Worm (Caenorhabditis elegans): Measurements from ENCODE around the gene dss-1.

dss-1 gene

DNA sequence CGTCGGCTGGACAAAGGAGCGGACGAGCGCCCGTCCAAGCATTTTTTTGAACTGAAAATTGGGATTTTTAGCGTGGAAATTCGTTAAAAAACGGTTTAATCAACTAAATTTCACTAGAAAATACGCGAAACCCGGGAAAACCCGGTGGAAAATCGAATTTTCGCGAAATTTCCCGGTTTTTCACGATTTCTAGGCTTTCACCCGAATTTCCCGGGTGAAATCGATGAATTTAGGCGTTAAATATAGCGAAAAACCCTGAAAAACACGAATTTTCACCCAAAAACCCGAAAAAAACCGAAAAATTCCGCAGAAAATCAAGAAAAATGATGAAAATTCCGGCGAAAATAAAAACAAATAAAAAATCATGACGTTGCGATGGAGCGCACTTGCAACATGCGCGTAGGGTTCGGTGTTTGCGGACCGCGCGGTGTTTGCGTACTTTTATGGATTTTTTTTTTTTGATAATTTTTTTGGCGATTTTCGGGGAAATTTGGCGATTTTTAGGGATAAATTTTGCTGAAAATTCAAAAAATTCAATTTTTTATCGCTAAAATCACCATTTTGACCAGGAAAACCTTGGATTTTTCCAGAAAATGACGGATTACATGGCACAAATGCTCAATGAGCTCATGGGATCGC is 6.0 kb upstream of the dss-1 start, which contains the start of the genes mrpl-45 and Y119D3B.12 (continued):
- TF ChIP-seq daf-12 (tag; optimal IDR thresholded peaks at IDR 0.05) (no peak), tra-1 (GFP tag; IDR thresholded peaks at IDR 0.05) (peak; percentile 44; the same call in 1 of the 2 replicates), duxl-1 (tag; optimal IDR thresholded peaks at IDR 0.05; ENCODE audit: poor library complexity) (peak; percentile 51), nhr-11 (tag; optimal IDR thresholded peaks at IDR 0.05) (peak; percentile 22), aha-1 (tag) (peak; percentile 38), nhr-102 (tag; optimal IDR thresholded peaks at IDR 0.05) (peak; percentile 54), ceh-20 (GFP tag; IDR thresholded peaks at IDR 0.05) (0 out of 2 replicates have a peak, but pooled peaks have one; percentile 18), ceh-28 (tag; optimal IDR thresholded peaks at IDR 0.05) (no peak), hlh-30 (tag; optimal IDR thresholded peaks at IDR 0.05; ENCODE audit: insufficient read depth) (peak; percentile 81), sdz-12 (GFP tag; optimal IDR thresholded peaks at IDR 0.05) (no peak), ZK337.2 (GFP tag; IDR thresholded peaks at IDR 0.05) (no peak), lin-13 (GFP tag; optimal IDR thresholded peaks at IDR 0.05) (peak; percentile 58), lin-29 (GFP tag; IDR thresholded peaks at IDR 0.05) (no peak), hmg-1.1 (GFP tag; IDR thresholded peaks at IDR 0.05) (peak; percentile 65), D1046.2 (GFP tag; IDR thresholded peaks at IDR 0.05) (no peak), rbr-2 (tag; optimal IDR thresholded peaks at IDR 0.05) (peak; percentile 66), tag-97 (GFP tag; IDR thresholded peaks at IDR 0.05) (no peak), daf-8 (GFP tag; IDR thresholded peaks at IDR 0.05) (no peak), F37D6.2 (tag; optimal IDR thresholded peaks at IDR 0.05) (peak; percentile 42), Y105C5A.15 (GFP tag; IDR thresholded peaks at IDR 0.05) (no peak), lsy-2 (tag; optimal IDR thresholded peaks at IDR 0.05) (peak in 1 of 2 experiments; percentile 88), nhr-10 (tag; optimal IDR thresholded peaks at IDR 0.05) (no peak), hlh-11 (tag; optimal IDR thresholded peaks at IDR 0.05) (peak; percentile 54), zip-2 (tag; optimal IDR thresholded peaks at IDR 0.05) (peak; percentile 1), lim-7 (GFP tag; IDR thresholded peaks at IDR 0.05) (no peak), dve-1 (tag; optimal IDR thresholded peaks at IDR 0.05; ENCODE audit: insufficient read depth) (peak; percentile 80), unc-39 (tag; optimal IDR thresholded peaks at IDR 0.05) (no peak), T26A8.4 (GFP tag; IDR thresholded peaks at IDR 0.05) (0 out of 2 replicates have a peak, but pooled peaks have one; percentile 45), snpc-1.2 (GFP tag; IDR thresholded peaks at IDR 0.05) (no peak), lin-39 (tag; optimal IDR thresholded peaks at IDR 0.05) (no peak), egl-43 (GFP tag; IDR thresholded peaks at IDR 0.05) (no peak)

DNA sequence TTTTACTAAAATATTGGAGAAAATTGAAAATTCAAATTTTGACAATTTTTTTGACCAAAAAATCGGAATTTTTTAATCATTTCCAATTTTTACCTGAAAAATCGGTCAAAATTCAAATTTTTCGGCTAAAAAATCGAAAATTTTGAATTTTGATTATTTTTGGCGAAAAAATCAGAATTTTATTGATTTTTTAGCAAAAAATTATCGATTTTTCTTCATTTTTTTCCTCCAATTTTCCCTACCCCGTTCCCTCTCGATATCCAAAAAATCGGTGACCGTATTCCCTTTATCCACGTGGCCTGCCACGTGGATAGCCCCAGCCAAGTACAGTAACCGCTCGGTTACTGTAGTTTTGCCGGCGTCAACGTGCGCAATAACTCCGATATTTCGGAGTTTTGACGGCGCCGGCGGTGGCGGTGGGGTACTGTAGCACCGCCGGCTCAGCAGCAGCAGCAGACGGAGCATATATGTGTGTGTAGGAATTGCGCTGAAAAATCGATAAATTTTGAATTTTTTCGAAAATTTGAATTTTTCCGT is 2.7 kb downstream of the dss-1 start, which contains the start of gene Y119D3B.14:
TSS of gene Y119D3B.14 (minus strand) at position 487 of the 537 bp plus-strand sequence.
- TF ChIP-seq aha-1 (tag): peak; percentile 77
- TF ChIP-seq daf-12 (tag; optimal IDR thresholded peaks at IDR 0.05): no peak
- TF ChIP-seq set-16 (GFP tag; IDR thresholded peaks at IDR 0.05): 0 out of 2 replicates have a peak, but pooled peaks have one; percentile 19
- TF ChIP-seq spr-3 (GFP tag; optimal IDR thresholded peaks at IDR 0.05): no peak
- TF ChIP-seq daf-8 (GFP tag; IDR thresholded peaks at IDR 0.05): no peak
- TF ChIP-seq unc-62 (GFP tag; optimal IDR thresholded peaks at IDR 0.05 in 1 of 2): no peak
- TF ChIP-seq unc-62 (tag; optimal IDR thresholded peaks at IDR 0.05): no peak
- TF ChIP-seq F44E2.7 (GFP tag; IDR thresholded peaks at IDR 0.05): no peak
- TF ChIP-seq lsy-2 (tag; optimal IDR thresholded peaks at IDR 0.05): no peak
- peak; percentile 54 for TF ChIP-seq ceh-28 (tag; optimal IDR thresholded peaks at IDR 0.05)
- no peak for TF ChIP-seq gei-8 (GFP tag; optimal IDR thresholded peaks at IDR 0.05)
- no peak for TF ChIP-seq tra-1 (GFP tag; IDR thresholded peaks at IDR 0.05)
- TF ChIP-seq ceh-82 (tag; optimal IDR thresholded peaks at IDR 0.05): no peak
- peak; percentile 11; the same call in 1 of the 2 replicates for TF ChIP-seq lin-38 (GFP tag; IDR thresholded peaks at IDR 0.05)
- TF ChIP-seq ceh-44 (GFP tag; IDR thresholded peaks at IDR 0.05): no peak
- no peak for TF ChIP-seq sdz-12 (GFP tag; optimal IDR thresholded peaks at IDR 0.05)
- no peak for TF ChIP-seq zip-11 (GFP tag; IDR thresholded peaks at IDR 0.05)
